Fruit fly (Drosophila melanogaster) whole organism, prepupa: Measurements from ENCODE around the gene CG11037.

Source experiments
- CG10631 ChIP-seq: fragments of 200-800 bp; sonication (Bioruptor generic); optimal IDR thresholded peaks from 2 replicates; lab custom pipeline; 2016; ENCODE audit warnings: missing biosample characterization, missing genetic modification characterization
- CG10669 ChIP-seq: fragments of 200-800 bp; sonication (Bioruptor generic); optimal IDR thresholded peaks from 3 replicates; lab custom pipeline; 2018; ENCODE audit warnings: missing biosample characterization, mild to moderate bottlenecking, missing genetic modification characterization, moderate library complexity
- CG11294 ChIP-seq: fragments of 200-800 bp; sonication (Bioruptor generic); IDR thresholded peaks from 2 replicates; pipeline ENCODE4 v1.3.6; 2022; ENCODE audit warnings: missing biosample characterization, missing genetic modification characterization
- CG15336 ChIP-seq: fragments of 200-800 bp; sonication (Bioruptor generic); IDR thresholded peaks from 2 replicates; pipeline ENCODE4 v1.3.6; 2022; ENCODE audit warnings: missing biosample characterization, missing genetic modification characterization
- CG1621 ChIP-seq: fragments of 200-800 bp; sonication (Bioruptor generic); optimal IDR thresholded peaks from 3 replicates; lab custom pipeline; 2018; ENCODE audit warnings: missing biosample characterization, mild to moderate bottlenecking, missing genetic modification characterization
- CG31627 ChIP-seq: fragments of 200-800 bp; sonication (Bioruptor generic); optimal IDR thresholded peaks from 3 replicates; lab custom pipeline; 2016; ENCODE audit warnings: missing biosample characterization, missing genetic modification characterization
- CG34406 ChIP-seq: fragments of 200-800 bp; sonication (Bioruptor generic); optimal IDR thresholded peaks from 3 replicates; lab custom pipeline; 2016; ENCODE audit warnings: missing biosample characterization, missing genetic modification characterization
- CG3919 ChIP-seq: fragments of 200-800 bp; sonication (Bioruptor generic); optimal IDR thresholded peaks from 3 replicates; lab custom pipeline; 2016; ENCODE audit warnings: missing biosample characterization, missing genetic modification characterization
- CG4318 ChIP-seq: fragments of 200-800 bp; sonication (Bioruptor generic); optimal IDR thresholded peaks from 3 replicates; lab custom pipeline; 2017; ENCODE audit warnings: missing biosample characterization, mild to moderate bottlenecking, missing genetic modification characterization
- CG6163 ChIP-seq: fragments of 200-800 bp; sonication (Bioruptor generic); IDR thresholded peaks from 3 replicates; pipeline ENCODE4 v1.3.6; 2022; ENCODE audit warnings: missing biosample characterization, missing genetic modification characterization
- CG6276 ChIP-seq: fragments of 200-800 bp; sonication (Bioruptor generic); optimal IDR thresholded peaks from 2 replicates; lab custom pipeline; 2017; ENCODE audit warnings: missing biosample characterization, mild to moderate bottlenecking, missing genetic modification characterization
- CG6792 ChIP-seq: fragments of 200-800 bp; sonication (Bioruptor generic); optimal IDR thresholded peaks from 3 replicates; lab custom pipeline; 2016; ENCODE audit warnings: missing biosample characterization, missing genetic modification characterization
- CG6808 ChIP-seq: fragments of 200-800 bp; sonication (Bioruptor generic); optimal IDR thresholded peaks from 3 replicates; lab custom pipeline; 2017; ENCODE audit warnings: missing biosample characterization, missing genetic modification characterization, mild to moderate bottlenecking, moderate library complexity, missing genetic modification reagents
- CG6854 ChIP-seq: fragments of 200-800 bp; sonication (Bioruptor generic); optimal IDR thresholded peaks from 2 replicates; lab custom pipeline; 2017; ENCODE audit warnings: missing biosample characterization, mild to moderate bottlenecking, missing genetic modification characterization
- CG8319 ChIP-seq: fragments of 200-800 bp; sonication (Bioruptor generic); optimal IDR thresholded peaks from 3 replicates; lab custom pipeline; 2016; ENCODE audit warnings: missing biosample characterization, missing genetic modification characterization
- Eip78C ChIP-seq: fragments of 200-800 bp; sonication (Bioruptor generic); peaks from one replicate; lab custom pipeline; 2016; ENCODE audit warnings: missing biosample characterization, missing genetic modification characterization
- Ets96B ChIP-seq: fragments of 200-800 bp; optimal IDR thresholded peaks from 2 replicates; lab custom pipeline; 2019; ENCODE audit warnings: missing biosample characterization, mild to moderate bottlenecking, missing genetic modification characterization, moderate library complexity
- Gug ChIP-seq: fragments of 200-800 bp; sonication (Bioruptor generic); IDR thresholded peaks from 2 replicates; pipeline ENCODE4 v1.3.6; 2022; ENCODE audit warnings: missing biosample characterization, missing genetic modification characterization
- Hr38 ChIP-seq: sonication (Bioruptor generic); optimal IDR thresholded peaks from 2 replicates; lab custom pipeline; 2016; ENCODE audit warnings: missing biosample characterization, missing genetic modification characterization
- Hr39 ChIP-seq: fragments of 200-800 bp; sonication (Bioruptor generic); optimal IDR thresholded peaks from 2 replicates; lab custom pipeline; 2016; ENCODE audit warnings: missing biosample characterization, missing genetic modification characterization
- Lpt ChIP-seq: fragments of 200-800 bp; sonication (Bioruptor generic); optimal IDR thresholded peaks from 3 replicates; lab custom pipeline; 2016; ENCODE audit warnings: missing biosample characterization, missing genetic modification characterization
- Met ChIP-seq: fragments of 200-800 bp; sonication (Bioruptor generic); optimal IDR thresholded peaks from 3 replicates; lab custom pipeline; 2016; ENCODE audit warnings: missing biosample characterization, missing genetic modification characterization
- OdsH ChIP-seq: fragments of 200-800 bp; sonication (Bioruptor generic); optimal IDR thresholded peaks from 3 replicates; lab custom pipeline; 2016; ENCODE audit warnings: missing biosample characterization, missing genetic modification characterization
- Smox ChIP-seq: fragments of 200-800 bp; sonication (Bioruptor generic); optimal IDR thresholded peaks from 3 replicates; lab custom pipeline; 2016; ENCODE audit warnings: missing biosample characterization, missing genetic modification characterization
- Sox15 ChIP-seq: fragments of 200-800 bp; sonication (Bioruptor generic); optimal IDR thresholded peaks from 3 replicates; lab custom pipeline; 2016; ENCODE audit warnings: missing biosample characterization, missing genetic modification characterization
- achi ChIP-seq: fragments of 200-800 bp; sonication (Bioruptor generic); optimal IDR thresholded peaks from 3 replicates; lab custom pipeline; 2016; ENCODE audit warnings: missing biosample characterization, missing genetic modification characterization
- acj6 ChIP-seq: fragments of 200-800 bp; sonication (Bioruptor generic); optimal IDR thresholded peaks from 3 replicates; lab custom pipeline; 2016; ENCODE audit warnings: missing biosample characterization, missing genetic modification characterization
- cyc ChIP-seq: fragments of 200-800 bp; sonication (Bioruptor generic); optimal IDR thresholded peaks from 3 replicates; lab custom pipeline; 2016; ENCODE audit warnings: missing biosample characterization, missing genetic modification characterization
- dac ChIP-seq: fragments of 200-800 bp; sonication (Bioruptor generic); optimal IDR thresholded peaks from 2 replicates; lab custom pipeline; 2017; ENCODE audit warnings: missing biosample characterization, mild to moderate bottlenecking, missing genetic modification characterization
- dsx ChIP-seq: fragments of 200-800 bp; optimal IDR thresholded peaks from 3 replicates; lab custom pipeline; 2019; ENCODE audit warnings: missing biosample characterization, mild to moderate bottlenecking, missing genetic modification characterization, moderate library complexity; ENCODE audit not compliant: poor library complexity, severe bottlenecking
- eg ChIP-seq: fragments of 200-800 bp; sonication (Bioruptor generic); IDR thresholded peaks from 3 replicates; pipeline ENCODE4 v1.3.6; 2022; ENCODE audit warnings: missing biosample characterization, missing genetic modification characterization
- esn ChIP-seq: fragments of 200-800 bp; sonication (Bioruptor generic); optimal IDR thresholded peaks from 2 replicates; lab custom pipeline; 2016; ENCODE audit warnings: missing biosample characterization, mild to moderate bottlenecking, missing genetic modification characterization, moderate library complexity
- fd59A ChIP-seq: fragments of 200-800 bp; sonication (Bioruptor generic); optimal IDR thresholded peaks from 2 replicates; lab custom pipeline; 2017; ENCODE audit warnings: missing biosample characterization, mild to moderate bottlenecking, missing genetic modification characterization, missing genetic modification reagents
- fkh ChIP-seq: fragments of 200-800 bp; sonication (Bioruptor generic); optimal IDR thresholded peaks from 3 replicates; lab custom pipeline; 2017; ENCODE audit warnings: missing biosample characterization, mild to moderate bottlenecking, missing genetic modification characterization, moderate library complexity
- lz ChIP-seq: fragments of 200-800 bp; sonication (Bioruptor generic); optimal IDR thresholded peaks from 3 replicates; lab custom pipeline; 2016; ENCODE audit warnings: missing biosample characterization, missing genetic modification characterization
- net ChIP-seq: fragments of 200-800 bp; sonication (Bioruptor generic); optimal IDR thresholded peaks from 3 replicates; lab custom pipeline; 2016; ENCODE audit warnings: missing biosample characterization, missing genetic modification characterization
- pdm3 ChIP-seq: fragments of 200-800 bp; sonication (Bioruptor generic); optimal IDR thresholded peaks from 3 replicates; lab custom pipeline; 2016; ENCODE audit warnings: missing biosample characterization, missing genetic modification characterization
- spab ChIP-seq: fragments of 200-800 bp; sonication (Bioruptor generic); optimal IDR thresholded peaks from 2 replicates; lab custom pipeline; 2017; ENCODE audit warnings: missing biosample characterization, mild to moderate bottlenecking, missing genetic modification characterization, missing genetic modification reagents
- ss ChIP-seq, 2 experiments: fragments of 200-800 bp; sonication (Bioruptor generic); optimal IDR thresholded peaks; 2 replicates in 1 of 2; 3 replicates in 1 of 2; lab custom pipeline; 2017 to 2018; ENCODE audit warnings: mild to moderate bottlenecking in 2 of 2, missing biosample characterization in 2 of 2, missing genetic modification characterization in 2 of 2, moderate library complexity in 1 of 2
- svp ChIP-seq: fragments of 200-800 bp; sonication (Bioruptor generic); peaks from one replicate; lab custom pipeline; 2016; ENCODE audit warnings: missing biosample characterization, missing genetic modification characterization
- topi ChIP-seq: fragments of 200-800 bp; sonication (Bioruptor generic); optimal IDR thresholded peaks from 3 replicates; lab custom pipeline; 2016; ENCODE audit warnings: missing biosample characterization, missing genetic modification characterization
- vri ChIP-seq: fragments of 200-800 bp; sonication (Bioruptor generic); optimal IDR thresholded peaks from 3 replicates; lab custom pipeline; 2016; ENCODE audit warnings: missing biosample characterization, mild to moderate bottlenecking, missing genetic modification characterization

The CG11037 gene

dm6 chr3L:20948404-20948803 lies 12.8 kb downstream of the CG11037 start:
- peak; percentile 12 for TF ChIP-seq CG31627 (GFP tag; lab: Kevin White, UChicago)
- no peak for TF ChIP-seq CG6854 (GFP tag; lab: Kevin White, UChicago)
- peak; percentile 26 for TF ChIP-seq Hr39 (GFP tag; lab: Kevin White, UChicago)
- peak; percentile 10 for TF ChIP-seq Met (GFP tag; lab: Kevin White, UChicago)
- peak; percentile 75 for TF ChIP-seq Eip78C
- TF ChIP-seq esn (GFP tag; lab: Kevin White, UChicago) = peak; percentile 27
- TF ChIP-seq cyc (GFP tag; lab: Kevin White, UChicago) = peak; percentile 18
- no peak for TF ChIP-seq CG11294
- peak; percentile 65 for TF ChIP-seq svp (GFP tag; lab: Kevin White, UChicago)

- TF ChIP-seq ss (GFP tag; optimal IDR thresholded peaks at IDR 0.05; lab: Kevin White, UChicago) (peak in 1 of 2 experiments; percentile 35), eg (GFP tag; lab: Robert Waterston, UW) (0 out of 3 replicates have a peak, but pooled peaks have one; percentile 3), Hr38 (GFP tag; lab: Kevin White, UChicago) (no peak), svp (GFP tag; lab: Kevin White, UChicago) (peak; percentile 63)
These were observed 14.2 kb downstream of the CG11037 start for dm6 chr3L:20946944-20947343.

- no peak for TF ChIP-seq dsx (GFP tag; lab: Kevin White, UChicago)
- no peak for TF ChIP-seq Ets96B
- TF ChIP-seq CG31627 (GFP tag; lab: Kevin White, UChicago) = no peak
- no peak for TF ChIP-seq OdsH
- TF ChIP-seq net (GFP tag; lab: Kevin White, UChicago) = no peak
- no peak for TF ChIP-seq topi (GFP tag; lab: Kevin White, UChicago)
- no peak for TF ChIP-seq vri (GFP tag; lab: Kevin White, UChicago)
- no peak for TF ChIP-seq CG6792 (GFP tag; lab: Kevin White, UChicago)
- no peak for TF ChIP-seq Smox (GFP tag; lab: Kevin White, UChicago)
- TF ChIP-seq CG6854 (GFP tag; lab: Kevin White, UChicago) = no peak
- no peak for TF ChIP-seq Lpt (GFP tag; lab: Kevin White, UChicago)
- TF ChIP-seq Sox15 (GFP tag; lab: Kevin White, UChicago) = no peak
- TF ChIP-seq dac (GFP tag; lab: Kevin White, UChicago) = no peak
- TF ChIP-seq pdm3 (GFP tag; lab: Kevin White, UChicago) = no peak
- TF ChIP-seq CG1621 (tag; lab: Kevin White, UChicago) = no peak
- TF ChIP-seq Met (GFP tag; lab: Kevin White, UChicago) = no peak
- TF ChIP-seq CG4318 (GFP tag; lab: Kevin White, UChicago) = no peak
- no peak for TF ChIP-seq CG11294
- TF ChIP-seq CG6163 (GFP tag; lab: Robert Waterston, UW) = no peak
These were observed 15.1 kb downstream of the CG11037 start for dm6 chr3L:20946054-20946453.

dm6 chr3L:20944180-20944579 lies 17.0 kb downstream of the CG11037 start:
- no peak for TF ChIP-seq CG8319 (GFP tag; lab: Kevin White, UChicago)
- TF ChIP-seq CG3919 = peak; percentile 11
- peak; percentile 20 for TF ChIP-seq esn (GFP tag; lab: Kevin White, UChicago)
- TF ChIP-seq CG6808 (GFP tag; lab: Kevin White, UChicago) = peak; percentile 19
- no peak for TF ChIP-seq Gug (GFP tag; lab: Robert Waterston, UW)
- peak; percentile 85 for TF ChIP-seq Eip78C
- no peak for TF ChIP-seq CG10631 (GFP tag; lab: Kevin White, UChicago)
- peak; percentile 15 for TF ChIP-seq fd59A (GFP tag; lab: Kevin White, UChicago)
- TF ChIP-seq svp (GFP tag; lab: Kevin White, UChicago) = peak; percentile 36
- TF ChIP-seq lz (GFP tag; lab: Kevin White, UChicago) = no peak
- TF ChIP-seq CG6792 (GFP tag; lab: Kevin White, UChicago) = peak; percentile 16
- no peak for TF ChIP-seq Lpt (GFP tag; lab: Kevin White, UChicago)
- peak; percentile 14 for TF ChIP-seq spab (GFP tag; lab: Kevin White, UChicago)
- TF ChIP-seq achi (GFP tag; lab: Kevin White, UChicago) = peak; percentile 5
- peak; percentile 22 for TF ChIP-seq CG10669 (GFP tag; lab: Kevin White, UChicago)
- TF ChIP-seq CG1621 (tag; lab: Kevin White, UChicago) = no peak
- no peak for TF ChIP-seq acj6 (GFP tag; lab: Kevin White, UChicago)
- peak; percentile 4 for TF ChIP-seq CG6854 (GFP tag; lab: Kevin White, UChicago)
- no peak for TF ChIP-seq pdm3 (GFP tag; lab: Kevin White, UChicago)
- no peak for TF ChIP-seq CG6163 (GFP tag; lab: Robert Waterston, UW)
- no peak for TF ChIP-seq CG31627 (GFP tag; lab: Kevin White, UChicago)
- no peak for TF ChIP-seq CG6276 (GFP tag; lab: Kevin White, UChicago)
- TF ChIP-seq ss (GFP tag; optimal IDR thresholded peaks at IDR 0.05; lab: Kevin White, UChicago) = peak in 1 of 2 experiments; percentile 36
- TF ChIP-seq CG15336 (GFP tag; lab: Robert Waterston, UW) = no peak
- peak; percentile 21 for TF ChIP-seq CG34406
- peak; percentile 94 for TF ChIP-seq fkh (GFP tag; lab: Kevin White, UChicago)
